Fruit fly (Drosophila melanogaster): Measurements from ENCODE around the gene CG31835.
A peak's percentile ranks its signal among the peaks of the same experiment; 100 is the strongest.

Gene CG31835

DNA sequence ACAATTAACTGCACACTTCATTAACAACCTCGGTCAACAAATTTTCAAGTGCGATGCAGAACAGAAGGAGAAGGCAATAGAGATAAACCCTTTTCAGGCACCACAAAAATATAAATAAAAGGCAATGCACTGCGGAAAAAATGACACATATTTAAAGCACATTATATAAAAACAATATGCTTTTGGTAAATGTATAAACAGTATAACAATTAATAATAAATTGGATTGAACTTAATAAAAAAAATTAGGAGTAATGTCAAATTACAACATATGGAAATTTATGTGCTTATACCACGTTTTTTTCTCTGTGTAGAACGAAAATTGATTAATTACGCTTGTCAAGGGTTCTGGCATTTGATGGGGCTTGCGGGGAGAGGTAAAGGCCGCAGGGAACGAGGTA is 44.9 kb upstream of the CG31835 start (continued):
- no peak for TF ChIP-seq CG1602 (GFP tag; optimal IDR thresholded peaks at IDR 0.05)
- no peak for TF ChIP-seq CG6272 (GFP tag; IDR thresholded peaks at IDR 0.05)
- TF ChIP-seq Xbp1 (GFP tag; optimal IDR thresholded peaks at IDR 0.05) = peak; percentile 7
- TF ChIP-seq CG6813 (GFP tag; optimal IDR thresholded peaks at IDR 0.05) = no peak
- TF ChIP-seq CG31441 (GFP tag; IDR thresholded peaks at IDR 0.05) = 0 out of 2 replicates have a peak, but pooled peaks have one; percentile 33
- TF ChIP-seq Xrp1 (GFP tag; IDR thresholded peaks at IDR 0.05) = peak; percentile 72
- peak; percentile 46 for TF ChIP-seq CG15696 (tag; optimal IDR thresholded peaks at IDR 0.05)
- TF ChIP-seq CG10959 (GFP tag; IDR thresholded peaks at IDR 0.05) = peak; percentile 47; the same call in 1 of the 2 replicates
- TF ChIP-seq tna (GFP tag; IDR thresholded peaks at IDR 0.05; ENCODE audit: partially characterized antibody) = no peak
- peak; percentile 71 for TF ChIP-seq zf30C (GFP tag; optimal IDR thresholded peaks at IDR 0.05)
- TF ChIP-seq grau (tag; optimal IDR thresholded peaks at IDR 0.05) = peak; percentile 5
- TF ChIP-seq CG10462 (GFP tag; optimal IDR thresholded peaks at IDR 0.05) = no peak
- TF ChIP-seq hth (optimal IDR thresholded peaks at IDR 0.05) = no peak
- peak; percentile 18; the same call in 1 of the 3 replicates for TF ChIP-seq CG11695 (GFP tag; IDR thresholded peaks at IDR 0.05)
- TF ChIP-seq row (GFP tag; IDR thresholded peaks at IDR 0.05) = peak; percentile 50; the same call in 1 of the 3 replicates
- TF ChIP-seq GATAe (GFP tag; conservative IDR thresholded peaks at IDR 0.05) = no peak
- no peak for TF ChIP-seq Gsc (GFP tag; IDR thresholded peaks at IDR 0.05)
- peak; percentile 47 for TF ChIP-seq CG7839 (tag; optimal IDR thresholded peaks at IDR 0.05)
- TF ChIP-seq bsh (GFP tag; optimal IDR thresholded peaks at IDR 0.05) = peak in 1 of 2 experiments; percentile 15
- TF ChIP-seq repo (GFP tag; optimal IDR thresholded peaks at IDR 0.05) = no peak
- no peak for TF ChIP-seq CG4404 (GFP tag; IDR thresholded peaks at IDR 0.05)
- TF ChIP-seq Abd-B (GFP tag; optimal IDR thresholded peaks at IDR 0.05) = peak; percentile 39
- TF ChIP-seq CG17829 (tag; optimal IDR thresholded peaks at IDR 0.05) = peak; percentile 24
- no peak for TF ChIP-seq Blimp-1 (GFP tag; optimal IDR thresholded peaks at IDR 0.05)
- TF ChIP-seq Oli (tag; optimal IDR thresholded peaks at IDR 0.05) = peak; percentile 7
- peak; percentile 51 for TF ChIP-seq fd96Cb (tag; optimal IDR thresholded peaks at IDR 0.05)
- peak; percentile 30 for TF ChIP-seq CG33557 (GFP tag; optimal IDR thresholded peaks at IDR 0.05)
- no peak for TF ChIP-seq HmgD (GFP tag; optimal IDR thresholded peaks at IDR 0.05)
- TF ChIP-seq lola (GFP tag; optimal IDR thresholded peaks at IDR 0.05) = peak in 1 of 3 experiments; percentile 59
- no peak for TF ChIP-seq Dad (GFP tag; optimal IDR thresholded peaks at IDR 0.05)
- TF ChIP-seq CG2875 (GFP tag; optimal IDR thresholded peaks at IDR 0.05) = peak; percentile 7
- TF ChIP-seq CG4730 (GFP tag; IDR thresholded peaks at IDR 0.05) = 0 out of 2 replicates have a peak, but pooled peaks have one; percentile 11
- TF ChIP-seq Camta (GFP tag; optimal IDR thresholded peaks at IDR 0.05) = no peak
- peak; percentile 63 for TF ChIP-seq nmo (GFP tag; optimal IDR thresholded peaks at IDR 0.05)
- TF ChIP-seq ttk (GFP tag; IDR thresholded peaks at IDR 0.05) = no peak
- peak; percentile 80 for TF ChIP-seq sens (GFP tag)
- TF ChIP-seq CG14667 (GFP tag; IDR thresholded peaks at IDR 0.05) = no peak
- TF ChIP-seq CG13775 (GFP tag; optimal IDR thresholded peaks at IDR 0.05) = peak; percentile 6
- TF ChIP-seq Ssrp (tag; optimal IDR thresholded peaks at IDR 0.05) = peak; percentile 20
- peak; percentile 73 for TF ChIP-seq CG9727 (GFP tag; optimal IDR thresholded peaks at IDR 0.05)
- TF ChIP-seq dmrt11E (tag; optimal IDR thresholded peaks at IDR 0.05) = peak; percentile 85
- peak; percentile 30 for TF ChIP-seq CG8924 (tag; optimal IDR thresholded peaks at IDR 0.05)
- TF ChIP-seq CG18262 (tag; optimal IDR thresholded peaks at IDR 0.05) = peak; percentile 68
- no peak for TF ChIP-seq prd (optimal IDR thresholded peaks at IDR 0.05)
- TF ChIP-seq prd (GFP tag; IDR thresholded peaks at IDR 0.05) = 0 out of 3 replicates have a peak, but pooled peaks have one; percentile 30
